Fruit fly (Drosophila melanogaster): ENCODE data around the gene CG5043.

CG5043 gene

DNA sequence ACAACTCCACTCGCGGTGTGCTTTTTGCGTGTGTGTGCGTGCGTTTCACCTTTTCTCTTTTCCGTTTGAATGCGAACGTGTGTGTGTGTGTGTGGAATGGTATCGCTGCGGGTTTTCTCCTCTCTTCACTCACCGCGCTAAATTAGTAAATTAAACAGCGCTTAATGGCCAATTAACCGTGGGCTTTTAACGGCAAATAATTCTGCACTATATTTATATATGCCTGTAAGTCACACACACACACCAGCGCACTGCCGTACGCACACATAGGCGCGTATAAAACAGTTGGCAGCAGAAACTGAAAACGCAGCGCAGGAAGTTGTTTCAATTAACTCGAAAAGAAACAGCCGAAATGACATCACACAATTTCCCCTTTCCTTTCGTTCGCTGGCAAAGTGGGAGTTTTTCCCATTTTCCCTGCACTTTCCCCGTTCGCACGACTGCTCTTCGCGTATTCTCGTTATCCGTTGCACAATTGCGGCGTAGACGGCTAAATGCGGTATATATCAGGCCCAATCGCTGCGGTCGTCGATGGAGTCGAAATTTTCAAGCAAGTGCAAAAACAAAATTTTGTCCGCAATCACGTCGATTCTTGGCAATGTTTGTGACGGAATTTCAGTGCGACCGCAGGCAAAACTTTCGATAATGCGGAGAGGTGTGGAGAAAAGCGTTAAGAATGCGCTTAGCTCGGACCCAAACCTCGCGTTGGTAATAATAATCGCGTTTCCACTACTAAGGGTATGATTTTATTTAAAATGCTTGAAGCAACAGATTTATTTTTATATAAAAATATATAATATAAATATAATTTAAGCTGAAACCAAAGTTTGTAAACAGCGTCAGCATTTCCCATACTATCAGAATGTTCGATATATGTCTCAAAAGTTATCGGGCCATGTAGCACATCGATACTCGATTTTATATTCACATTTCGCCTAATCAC, 39.2 kb downstream of the CG5043 start, which contains the start of gene BicD (continued):
- TF ChIP-seq net (GFP tag; optimal IDR thresholded peaks at IDR 0.05) (no peak), OdsH (GFP tag; optimal IDR thresholded peaks at IDR 0.05) (no peak), svp (GFP tag) (peak; percentile 56), dac (GFP tag; optimal IDR thresholded peaks at IDR 0.05) (no peak), Smox (GFP tag; optimal IDR thresholded peaks at IDR 0.05) (no peak), CG6276 (GFP tag; optimal IDR thresholded peaks at IDR 0.05) (no peak), fd85E (GFP tag; optimal IDR thresholded peaks at IDR 0.05) (no peak), CG9139 (GFP tag; optimal IDR thresholded peaks at IDR 0.05) (no peak), Sox102F (GFP tag; optimal IDR thresholded peaks at IDR 0.05) (no peak), CG6792 (GFP tag; optimal IDR thresholded peaks at IDR 0.05) (no peak), eg (GFP tag; IDR thresholded peaks at IDR 0.05) (no peak), CG7368 (GFP tag; optimal IDR thresholded peaks at IDR 0.05) (no peak), CG34406 (GFP tag; optimal IDR thresholded peaks at IDR 0.05) (no peak), CG4318 (GFP tag; optimal IDR thresholded peaks at IDR 0.05) (no peak), Met (GFP tag; optimal IDR thresholded peaks at IDR 0.05) (no peak), Hr38 (GFP tag; optimal IDR thresholded peaks at IDR 0.05) (no peak), CG6854 (GFP tag; optimal IDR thresholded peaks at IDR 0.05) (peak; percentile 50), salr (GFP tag; optimal IDR thresholded peaks at IDR 0.05) (no peak), Eip78C (GFP tag) (peak; percentile 69), CG10631 (GFP tag; optimal IDR thresholded peaks at IDR 0.05) (no peak), Ets21C (GFP tag; optimal IDR thresholded peaks at IDR 0.05) (no peak), CG8632 (GFP tag; optimal IDR thresholded peaks at IDR 0.05) (no peak), cyc (GFP tag; optimal IDR thresholded peaks at IDR 0.05) (no peak), Lpt (GFP tag; optimal IDR thresholded peaks at IDR 0.05) (no peak), Sox15 (GFP tag; optimal IDR thresholded peaks at IDR 0.05) (no peak), CG8319 (GFP tag; optimal IDR thresholded peaks at IDR 0.05) (no peak), dsx (GFP tag; optimal IDR thresholded peaks at IDR 0.05; ENCODE audit: poor library complexity, severe bottlenecking) (peak; percentile 12), vri (GFP tag; optimal IDR thresholded peaks at IDR 0.05) (peak; percentile 44)

dm6 chr2L:17477710-17478109, 44.0 kb downstream of the CG5043 start, which contains the start of gene cass:
Gene cass, minus strand, starts transcription at chr2L:17477888.
- peak; percentile 36 for TF ChIP-seq esn (GFP tag; optimal IDR thresholded peaks at IDR 0.05)
- peak; percentile 19 for TF ChIP-seq svp (GFP tag)
- TF ChIP-seq dsx (GFP tag; optimal IDR thresholded peaks at IDR 0.05; ENCODE audit: poor library complexity, severe bottlenecking), result peak; percentile 10
- TF ChIP-seq dac (GFP tag; optimal IDR thresholded peaks at IDR 0.05), result no peak
- TF ChIP-seq acj6 (GFP tag; optimal IDR thresholded peaks at IDR 0.05), result no peak
- peak; percentile 2 for TF ChIP-seq Sox14 (GFP tag; optimal IDR thresholded peaks at IDR 0.05)
- peak; percentile 74 for TF ChIP-seq Eip78C (GFP tag)

DNA sequence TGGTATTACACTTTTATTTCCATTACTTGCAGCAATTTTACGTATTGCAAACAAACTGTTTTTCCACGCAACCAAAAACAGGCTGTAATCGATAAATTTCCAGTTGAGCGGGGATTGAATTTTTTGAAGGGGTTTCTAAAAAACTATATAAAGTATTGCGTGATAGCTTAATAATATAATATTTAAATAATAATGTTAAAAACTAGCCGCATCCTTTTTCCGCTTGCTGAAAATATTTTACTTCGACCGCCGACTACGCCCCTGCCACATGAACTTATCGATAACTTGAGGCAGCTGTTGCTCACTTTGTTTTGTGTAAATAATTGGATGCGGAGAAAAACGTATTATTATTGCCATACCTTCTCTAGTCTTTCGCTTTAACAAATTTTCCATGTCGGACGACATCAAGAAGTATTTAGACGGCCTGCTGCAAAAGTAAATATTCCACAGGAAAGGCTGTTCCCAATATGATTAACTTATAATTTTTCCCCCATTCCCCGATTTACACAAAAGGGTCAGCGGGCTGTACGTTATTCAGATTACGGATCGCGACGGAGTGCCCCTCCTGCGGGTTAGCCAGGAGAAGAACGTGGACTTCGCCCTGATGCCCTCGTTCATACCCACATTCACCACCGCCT, 47.4 kb downstream of the CG5043 start, which contains the start of the genes fws and Lamtor3:
TSS of gene fws (minus strand) at position 87 of the 638 bp plus-strand sequence.
TSS of gene Lamtor3 (plus strand) at position 289 of the 638 bp plus-strand sequence.
- TF ChIP-seq CG31627 (GFP tag; optimal IDR thresholded peaks at IDR 0.05) (peak; percentile 97), spab (GFP tag; optimal IDR thresholded peaks at IDR 0.05) (peak; percentile 97), Eip75B (GFP tag; optimal IDR thresholded peaks at IDR 0.05) (peak; percentile 94), CG9139 (GFP tag; optimal IDR thresholded peaks at IDR 0.05) (peak; percentile 94), topi (GFP tag; optimal IDR thresholded peaks at IDR 0.05) (peak; percentile 98), vri (GFP tag; optimal IDR thresholded peaks at IDR 0.05) (peak; percentile 95), dac (GFP tag; optimal IDR thresholded peaks at IDR 0.05) (peak; percentile 99), Eip78C (GFP tag) (peak; percentile 99), CG16779 (tag; optimal IDR thresholded peaks at IDR 0.05) (peak; percentile 95), CG32006 (GFP tag; optimal IDR thresholded peaks at IDR 0.05) (peak; percentile 100), Hr4 (GFP tag; optimal IDR thresholded peaks at IDR 0.05) (peak; percentile 98), CG3032 (tag; optimal IDR thresholded peaks at IDR 0.05) (peak; percentile 99), CG7368 (GFP tag; optimal IDR thresholded peaks at IDR 0.05) (peak; percentile 98), Gug (GFP tag; IDR thresholded peaks at IDR 0.05) (peak; percentile 99), CG15336 (GFP tag; IDR thresholded peaks at IDR 0.05) (peak; percentile 99), fd85E (GFP tag; optimal IDR thresholded peaks at IDR 0.05) (peak; percentile 93), Ets96B (tag; optimal IDR thresholded peaks at IDR 0.05) (peak; percentile 99), esn (GFP tag; optimal IDR thresholded peaks at IDR 0.05) (peak; percentile 99), CG3919 (GFP tag; optimal IDR thresholded peaks at IDR 0.05) (peak; percentile 99), Hr39 (GFP tag; optimal IDR thresholded peaks at IDR 0.05) (peak; percentile 96), OdsH (GFP tag; optimal IDR thresholded peaks at IDR 0.05) (peak; percentile 99), CG10631 (GFP tag; optimal IDR thresholded peaks at IDR 0.05) (peak; percentile 100), CG6276 (GFP tag; optimal IDR thresholded peaks at IDR 0.05) (peak; percentile 99), Sox102F (GFP tag; optimal IDR thresholded peaks at IDR 0.05) (peak; percentile 98), Eip93F (GFP tag; optimal IDR thresholded peaks at IDR 0.05) (peak; percentile 89), Sox14 (GFP tag; optimal IDR thresholded peaks at IDR 0.05) (peak; percentile 98)
